Worm (Caenorhabditis elegans) whole organism, late embryonic: Measurements from ENCODE around the gene B0035.13.

ENCODE experiments used
- C08G9.2 ChIP-seq: sonication (generic microtip); optimal IDR thresholded peaks from 2 replicates; lab custom pipeline; 2016; ENCODE audit warnings: mild to moderate bottlenecking, missing genetic modification characterization, moderate library complexity, missing compliant biosample characterization
- C38D4.7 ChIP-seq: fragments of 200-800 bp; sonication (Bioruptor generic); optimal IDR thresholded peaks from 2 replicates; lab custom pipeline; 2018; ENCODE audit warnings: mild to moderate bottlenecking, missing genetic modification characterization, moderate library complexity, missing compliant biosample characterization
- F13H6.1 ChIP-seq: sonication (generic microtip); optimal IDR thresholded peaks from 2 replicates; lab custom pipeline; 2016; ENCODE audit warnings: missing genetic modification characterization, missing compliant biosample characterization
- T23F11.4 ChIP-seq: fragments of 200-800 bp; sonication (Bioruptor generic); optimal IDR thresholded peaks from 2 replicates; lab custom pipeline; 2018; ENCODE audit warnings: mild to moderate bottlenecking, missing genetic modification characterization, missing compliant biosample characterization
- Y22D7AL.16 ChIP-seq: sonication (generic microtip); optimal IDR thresholded peaks from 2 replicates; lab custom pipeline; 2016; ENCODE audit warnings: missing genetic modification characterization, missing compliant biosample characterization
- ahr-1 ChIP-seq: sonication (generic microtip); optimal IDR thresholded peaks from 2 replicates; lab custom pipeline; 2016; ENCODE audit warnings: missing genetic modification characterization, missing compliant biosample characterization
- ama-1 ChIP-seq: fragments of 150-350 bp; optimal IDR thresholded peaks from 2 replicates; lab custom pipeline; 2014
- ceh-14 ChIP-seq: sonication (generic microtip); optimal IDR thresholded peaks from 2 replicates; lab custom pipeline; 2016; ENCODE audit warnings: missing genotype, missing genetic modification characterization, missing compliant biosample characterization
- ceh-18 ChIP-seq: sonication (generic microtip); optimal IDR thresholded peaks from 2 replicates; lab custom pipeline; 2016; ENCODE audit warnings: missing genetic modification characterization, missing compliant biosample characterization
- ceh-30 ChIP-seq: fragments of 150-350 bp; optimal IDR thresholded peaks from 2 replicates; lab custom pipeline; 2014; ENCODE audit warnings: missing biosample characterization, missing genetic modification characterization
- ceh-6 ChIP-seq: fragments of 200-800 bp; sonication (Bioruptor generic); optimal IDR thresholded peaks from 2 replicates; lab custom pipeline; 2018; ENCODE audit warnings: mild to moderate bottlenecking, missing genetic modification characterization, missing compliant biosample characterization
- che-1 ChIP-seq: sonication (generic microtip); optimal IDR thresholded peaks from 2 replicates; lab custom pipeline; 2016; ENCODE audit warnings: mild to moderate bottlenecking, missing genetic modification characterization, missing compliant biosample characterization
- dmd-4 ChIP-seq: sonication (generic microtip); optimal IDR thresholded peaks from 2 replicates; lab custom pipeline; 2016; ENCODE audit warnings: borderline replicate concordance, missing genetic modification characterization, missing compliant biosample characterization
- dve-1 ChIP-seq: sonication (generic microtip); optimal IDR thresholded peaks from 2 replicates; lab custom pipeline; 2017; ENCODE audit warnings: antibody characterized with exemption, mild to moderate bottlenecking, missing genetic modification characterization, missing compliant biosample characterization
- elt-2 ChIP-seq: sonication (generic microtip); optimal IDR thresholded peaks from 2 replicates; lab custom pipeline; 2016; ENCODE audit warnings: missing genetic modification reagents, missing genetic modification characterization, missing compliant biosample characterization
- ets-4 ChIP-seq: sonication (generic microtip); optimal IDR thresholded peaks from 2 replicates; lab custom pipeline; 2016; ENCODE audit warnings: missing genetic modification characterization, missing compliant biosample characterization
- eyg-1 ChIP-seq: sonication (generic microtip); optimal IDR thresholded peaks from 2 replicates; lab custom pipeline; 2016; ENCODE audit warnings: missing genotype, missing genetic modification characterization, missing compliant biosample characterization
- fkh-10 ChIP-seq: fragments of 150-350 bp; optimal IDR thresholded peaks from 2 replicates; lab custom pipeline; 2014; ENCODE audit warnings: missing biosample characterization, missing genetic modification reagents, missing genetic modification characterization
- fkh-6 ChIP-seq: sonication (generic microtip); optimal IDR thresholded peaks from 2 replicates; lab custom pipeline; 2016; ENCODE audit warnings: missing genetic modification characterization, missing compliant biosample characterization
- hlh-13 ChIP-seq: fragments of 200-800 bp; sonication (Bioruptor generic); optimal IDR thresholded peaks from 2 replicates; lab custom pipeline; 2018; ENCODE audit warnings: mild to moderate bottlenecking, missing genetic modification characterization, missing compliant biosample characterization
- lim-6 ChIP-seq: sonication (generic microtip); optimal IDR thresholded peaks from 2 replicates; lab custom pipeline; 2016; ENCODE audit warnings: missing genetic modification characterization, missing compliant biosample characterization
- lin-11 ChIP-seq: fragments of 200-800 bp; sonication (Bioruptor generic); optimal IDR thresholded peaks from 2 replicates; lab custom pipeline; 2018; ENCODE audit warnings: mild to moderate bottlenecking, missing genetic modification characterization, missing compliant biosample characterization
- mec-3 ChIP-seq: sonication (generic microtip); optimal IDR thresholded peaks from 2 replicates; lab custom pipeline; 2016; ENCODE audit warnings: borderline replicate concordance, missing genetic modification characterization, missing compliant biosample characterization
- nhr-11 ChIP-seq: fragments of 150-350 bp; optimal IDR thresholded peaks from 2 replicates; lab custom pipeline; 2014; ENCODE audit warnings: missing biosample characterization, missing genetic modification characterization
- odd-2 ChIP-seq: sonication (generic microtip); optimal IDR thresholded peaks from 2 replicates; lab custom pipeline; 2017; ENCODE audit warnings: antibody characterized with exemption, mild to moderate bottlenecking, missing genetic modification characterization, missing compliant biosample characterization
- pag-3 ChIP-seq: sonication (generic microtip); optimal IDR thresholded peaks from 2 replicates; lab custom pipeline; 2016; ENCODE audit warnings: missing compliant biosample characterization, missing genetic modification characterization, borderline replicate concordance
- pax-1 ChIP-seq: fragments of 150-350 bp; optimal IDR thresholded peaks from 2 replicates; lab custom pipeline; 2014; ENCODE audit warnings: missing biosample characterization, missing genetic modification characterization
- sox-2 ChIP-seq: fragments of 200-800 bp; sonication (Bioruptor generic); IDR thresholded peaks from 2 replicates; pipeline ENCODE4 v1.3.6; 2022; ENCODE audit warnings: missing genetic modification reagents, missing genetic modification characterization, missing compliant biosample characterization
- tbx-2 ChIP-seq: sonication (generic microtip); optimal IDR thresholded peaks from 2 replicates; lab custom pipeline; 2016; ENCODE audit warnings: missing genetic modification characterization, missing compliant biosample characterization
- ttx-3 ChIP-seq: sonication (generic microtip); optimal IDR thresholded peaks from 2 replicates; lab custom pipeline; 2016; ENCODE audit warnings: missing genetic modification reagents, missing genetic modification characterization, missing compliant biosample characterization
- unc-3 ChIP-seq, 2 experiments: fragments of 200-800 bp in 1 of 2; sonication (Bioruptor generic) in 1 of 2; sonication (generic microtip) in 1 of 2; conservative IDR thresholded peaks in 1 of 2; optimal IDR thresholded peaks in 1 of 2; 2 replicates each; pipeline versions ENCODE4 v1.3.6 to Lab custom; 2016 to 2022; ENCODE audit warnings: missing compliant biosample characterization in 2 of 2, missing genetic modification characterization in 2 of 2, missing genetic modification reagents in 1 of 2
- unc-42 ChIP-seq: sonication (generic microtip); optimal IDR thresholded peaks from 2 replicates; lab custom pipeline; 2016; ENCODE audit warnings: missing genotype, missing genetic modification characterization, missing compliant biosample characterization
- unc-55 ChIP-seq: sonication (generic microtip); optimal IDR thresholded peaks from 2 replicates; lab custom pipeline; 2017; ENCODE audit warnings: missing biosample characterization, missing genetic modification reagents, missing genetic modification characterization
- unc-86 ChIP-seq: sonication (generic microtip); optimal IDR thresholded peaks from 2 replicates; lab custom pipeline; 2016; ENCODE audit warnings: missing genetic modification characterization, missing compliant biosample characterization
- zip-5 ChIP-seq: sonication (generic microtip); optimal IDR thresholded peaks from 2 replicates; lab custom pipeline; 2016; ENCODE audit warnings: missing genetic modification characterization, missing compliant biosample characterization
- ztf-16 ChIP-seq: sonication (generic microtip); optimal IDR thresholded peaks from 2 replicates; lab custom pipeline; 2017; ENCODE audit warnings: missing genetic modification characterization, missing compliant biosample characterization

B0035.13 gene

ce11 chrIV:11306548-11306947 is at the start of gene B0035.13:
B0035.13 (minus strand) TSS chrIV:11306720.
- no peak for TF ChIP-seq Y22D7AL.16
- no peak for TF ChIP-seq fkh-6 (tag; lab: Kevin White, UChicago)
- TF ChIP-seq dve-1 = no peak
- no peak for TF ChIP-seq fkh-10 (GFP tag; lab: Kevin White, UChicago)
- no peak for TF ChIP-seq che-1 (tag; lab: Kevin White, UChicago)
- no peak for TF ChIP-seq mec-3
- TF ChIP-seq C08G9.2 (tag; lab: Kevin White, UChicago) = no peak
- no peak for TF ChIP-seq ceh-30 (tag; lab: Kevin White, UChicago)
- TF ChIP-seq pag-3 (tag; lab: Kevin White, UChicago) = no peak
- no peak for TF ChIP-seq F13H6.1
- TF ChIP-seq lim-6 (tag; lab: Kevin White, UChicago) = no peak
- no peak for TF ChIP-seq ttx-3 (tag; lab: Kevin White, UChicago)
- no peak for TF ChIP-seq unc-42 (tag; lab: Kevin White, UChicago)
- no peak for TF ChIP-seq ahr-1 (tag; lab: Kevin White, UChicago)
- TF ChIP-seq ceh-6 (GFP tag; lab: Kevin White, UChicago) = no peak
- no peak for TF ChIP-seq zip-5 (tag; lab: Kevin White, UChicago)
- TF ChIP-seq ztf-16 (tag; lab: Kevin White, UChicago) = no peak

- TF ChIP-seq unc-55 (GFP tag; lab: Kevin White, UChicago) = peak; percentile 67
- TF ChIP-seq tbx-2 (tag; lab: Kevin White, UChicago) = no peak
- TF ChIP-seq fkh-10 (GFP tag; lab: Kevin White, UChicago) = no peak
- peak; percentile 36 for TF ChIP-seq ceh-18 (tag; lab: Kevin White, UChicago)
- TF ChIP-seq ets-4 (tag; lab: Kevin White, UChicago) = no peak
Measured at ce11 chrIV:11353946-11354458, 47.5 kb upstream of the B0035.13 start, which contains the start of gene T01G1.2. T01G1.2 (plus strand) TSS chrIV:11354408.

- TF ChIP-seq T23F11.4 (GFP tag; lab: Kevin White, UChicago) = no peak
- TF ChIP-seq unc-86 (tag; lab: Kevin White, UChicago) = no peak
- TF ChIP-seq ama-1 (lab: Kevin White, UChicago) = no peak
- no peak for TF ChIP-seq lin-11 (tag; lab: Kevin White, UChicago)
- TF ChIP-seq pag-3 (tag; lab: Kevin White, UChicago) = no peak
- TF ChIP-seq F13H6.1 = no peak
- no peak for TF ChIP-seq unc-3 (GFP tag; conservative IDR thresholded peaks at IDR 0.05; lab: Robert Waterston, UW)
- TF ChIP-seq unc-3 (tag; optimal IDR thresholded peaks at IDR 0.05; lab: Kevin White, UChicago) = no peak
- no peak for TF ChIP-seq nhr-11 (tag; lab: Kevin White, UChicago)
Measured at ce11 chrIV:11352768-11353167, 46.2 kb upstream of the B0035.13 start.

- TF ChIP-seq fkh-10 (GFP tag; lab: Kevin White, UChicago) = no peak
- no peak for TF ChIP-seq elt-2 (tag; lab: Kevin White, UChicago)
- no peak for TF ChIP-seq sox-2
- no peak for TF ChIP-seq ceh-14 (tag; lab: Kevin White, UChicago)
- TF ChIP-seq pax-1 (tag; lab: Kevin White, UChicago) = no peak
- TF ChIP-seq C38D4.7 = no peak
- no peak for TF ChIP-seq ceh-30 (tag; lab: Kevin White, UChicago)
- TF ChIP-seq fkh-6 (tag; lab: Kevin White, UChicago) = no peak
- TF ChIP-seq F13H6.1 = no peak
- TF ChIP-seq unc-42 (tag; lab: Kevin White, UChicago) = no peak
- TF ChIP-seq hlh-13 (GFP tag; lab: Kevin White, UChicago) = no peak
- TF ChIP-seq zip-5 (tag; lab: Kevin White, UChicago) = no peak
- no peak for TF ChIP-seq T23F11.4 (GFP tag; lab: Kevin White, UChicago)
- no peak for TF ChIP-seq eyg-1 (tag; lab: Kevin White, UChicago)
- no peak for TF ChIP-seq odd-2 (tag; lab: Kevin White, UChicago)
- no peak for TF ChIP-seq dmd-4 (tag; lab: Kevin White, UChicago)
Measured at ce11 chrIV:11351563-11351962, 45.0 kb upstream of the B0035.13 start.
